Worm (Caenorhabditis elegans): Measurements from ENCODE around the gene mfn-1.

ce11 chrII:11487999-11488398, 16.2 kb upstream of the mfn-1 start, which contains the start of gene B0334.13:
- TF ChIP-seq attf-4 (tag; optimal IDR thresholded peaks at IDR 0.05) (no peak), hif-1 (tag; optimal IDR thresholded peaks at IDR 0.05) (no peak), set-16 (GFP tag; IDR thresholded peaks at IDR 0.05) (no peak), nhr-111 (GFP tag; optimal IDR thresholded peaks at IDR 0.05) (no peak), aly-2 (tag; optimal IDR thresholded peaks at IDR 0.05) (no peak), lir-3 (tag; optimal IDR thresholded peaks at IDR 0.05) (no peak), ZK337.2 (GFP tag; IDR thresholded peaks at IDR 0.05) (no peak), ceh-82 (tag; optimal IDR thresholded peaks at IDR 0.05) (no peak), nhr-76 (tag; optimal IDR thresholded peaks at IDR 0.05) (no peak), zip-11 (GFP tag; IDR thresholded peaks at IDR 0.05) (no peak), lin-39 (tag; optimal IDR thresholded peaks at IDR 0.05) (no peak), zag-1 (tag; optimal IDR thresholded peaks at IDR 0.05) (no peak), ztf-11 (tag; optimal IDR thresholded peaks at IDR 0.05) (no peak), jun-1 (tag; optimal IDR thresholded peaks at IDR 0.05) (no peak)
